Fruit fly (Drosophila melanogaster): ENCODE results near the gene CG7573.
A peak's percentile ranks its signal among the peaks of the same experiment; 100 is the strongest.

Gene CG7573

DNA sequence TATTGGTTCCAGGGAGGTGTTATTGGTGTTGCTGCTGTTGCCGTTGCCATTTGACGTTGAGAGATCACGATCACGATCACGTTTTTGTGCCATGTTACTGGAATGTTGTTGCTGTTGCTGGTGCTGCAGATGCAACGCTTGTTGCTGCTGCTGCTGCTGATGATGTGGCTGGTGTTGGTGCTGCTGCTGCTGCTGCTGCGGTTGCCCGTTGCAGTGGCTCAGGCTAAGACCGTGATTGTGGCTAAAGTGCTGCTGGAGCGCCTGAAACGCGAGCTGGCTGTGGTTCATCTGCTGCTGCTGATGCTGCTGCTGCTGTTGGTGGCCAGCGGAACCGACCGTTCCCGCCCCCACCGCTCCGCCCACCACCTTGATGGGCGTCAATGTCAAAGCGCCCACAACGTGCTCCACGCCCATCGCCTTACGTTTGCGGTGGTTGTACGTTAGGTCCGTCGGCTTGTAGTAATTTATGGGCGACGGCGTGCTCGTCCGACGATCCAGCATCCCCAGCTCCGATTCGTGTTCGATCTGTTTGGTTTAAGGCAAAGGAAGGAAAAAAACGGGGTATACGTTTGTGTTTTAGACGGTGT is 22.3 kb upstream of the CG7573 start (continued):
- TF ChIP-seq Rfx (GFP tag; IDR thresholded peaks at IDR 0.05) (peak; percentile 48; the same call in 1 of the 2 replicates), dmrt11E (tag; optimal IDR thresholded peaks at IDR 0.05) (no peak), ara (GFP tag; IDR thresholded peaks at IDR 0.05) (no peak), CG8359 (GFP tag; optimal IDR thresholded peaks at IDR 0.05; ENCODE audit: borderline replicate concordance) (no peak), CG7556 (GFP tag; optimal IDR thresholded peaks at IDR 0.05) (no peak), rib (GFP tag; IDR thresholded peaks at IDR 0.05) (0 out of 2 replicates have a peak, but pooled peaks have one; percentile 42), chinmo (GFP tag; IDR thresholded peaks at IDR 0.05; ENCODE audit: partially characterized antibody) (0 out of 4 replicates have a peak, but pooled peaks have one; percentile 7), en (GFP tag; optimal IDR thresholded peaks at IDR 0.05) (no peak), CG10543 (GFP tag; optimal IDR thresholded peaks at IDR 0.05) (peak; percentile 13), B-H2 (GFP tag; optimal IDR thresholded peaks at IDR 0.05) (no peak), Med (GFP tag) (peak; percentile 67), MBD-R2 (GFP tag; IDR thresholded peaks at IDR 0.05) (no peak), CG1832 (GFP tag; optimal IDR thresholded peaks at IDR 0.05) (peak; percentile 23), CG34224 (GFP tag; IDR thresholded peaks at IDR 0.05; ENCODE audit: partially characterized antibody) (no peak), cato (GFP tag; optimal IDR thresholded peaks at IDR 0.05; ENCODE audit: borderline replicate concordance) (no peak), scrt (GFP tag; optimal IDR thresholded peaks at IDR 0.05) (no peak), cg (GFP tag; optimal IDR thresholded peaks at IDR 0.05) (no peak), vvl (GFP tag; IDR thresholded peaks at IDR 0.05) (0 out of 2 replicates have a peak, but pooled peaks have one; percentile 8), Atf6 (GFP tag; IDR thresholded peaks at IDR 0.05) (0 out of 2 replicates have a peak, but pooled peaks have one; percentile 16), CG30431 (GFP tag; optimal IDR thresholded peaks at IDR 0.05) (no peak), z (GFP tag; IDR thresholded peaks at IDR 0.05) (no peak), stwl (tag; optimal IDR thresholded peaks at IDR 0.05) (no peak), fru (optimal IDR thresholded peaks at IDR 0.05) (no peak), Poxn (GFP tag; IDR thresholded peaks at IDR 0.05) (no peak), CG32772 (GFP tag; IDR thresholded peaks at IDR 0.05) (0 out of 2 replicates have a peak, but pooled peaks have one; percentile 9), CG14667 (GFP tag; IDR thresholded peaks at IDR 0.05) (no peak), CG15073 (GFP tag; optimal IDR thresholded peaks at IDR 0.05) (no peak), zfh1 (GFP tag; IDR thresholded peaks at IDR 0.05) (0 out of 3 replicates have a peak, but pooled peaks have one; percentile 11), gsb-n (tag; optimal IDR thresholded peaks at IDR 0.05) (no peak), row (GFP tag; IDR thresholded peaks at IDR 0.05) (no peak), hbn (GFP tag; IDR thresholded peaks at IDR 0.05; ENCODE audit: partially characterized antibody) (no peak), CG14014 (GFP tag; IDR thresholded peaks at IDR 0.05) (no peak), CG17328 (GFP tag; IDR thresholded peaks at IDR 0.05) (no peak), CG13624 (GFP tag; optimal IDR thresholded peaks at IDR 0.05) (no peak), nerfin-2 (GFP tag; IDR thresholded peaks at IDR 0.05; ENCODE audit: partially characterized antibody) (no peak), CG3065 (GFP tag; optimal IDR thresholded peaks at IDR 0.05) (no peak), hb (GFP tag; IDR thresholded peaks at IDR 0.05; ENCODE audit: partially characterized antibody) (no peak), ttk (GFP tag; IDR thresholded peaks at IDR 0.05) (no peak), CG15479 (GFP tag; optimal IDR thresholded peaks at IDR 0.05) (no peak), CG7271 (tag; optimal IDR thresholded peaks at IDR 0.05) (no peak), CG15696 (tag; optimal IDR thresholded peaks at IDR 0.05) (no peak), ase (GFP tag; IDR thresholded peaks at IDR 0.05) (0 out of 3 replicates have a peak, but pooled peaks have one; percentile 13), CG11560 (tag; IDR thresholded peaks at IDR 0.05) (0 out of 3 replicates have a peak, but pooled peaks have one; percentile 8), ap (GFP tag; IDR thresholded peaks at IDR 0.05) (no peak), pzg (GFP tag; optimal IDR thresholded peaks at IDR 0.05) (no peak), CG16815 (GFP tag; optimal IDR thresholded peaks at IDR 0.05) (no peak), NfI (GFP tag; optimal IDR thresholded peaks at IDR 0.05) (no peak), CG12769 (tag; optimal IDR thresholded peaks at IDR 0.05) (peak; percentile 36), exex (tag; optimal IDR thresholded peaks at IDR 0.05) (no peak), Sox100B (GFP tag; optimal IDR thresholded peaks at IDR 0.05) (no peak)

All from whole organism, embryonic.